Fruit fly (Drosophila melanogaster): ENCODE data around the gene CG11891.

dm6 chr3R:25300575-25300974, 30.6 kb downstream of the CG11891 start, which contains the start of gene CG13659:
- TF ChIP-seq CG11902 (GFP tag; optimal IDR thresholded peaks at IDR 0.05) (no peak), CG34406 (GFP tag; optimal IDR thresholded peaks at IDR 0.05) (no peak)
